Worm (Caenorhabditis elegans) whole organism, young adult: ENCODE results near the gene ugt-33.

Experiments
- Y53F4B.3 ChIP-seq: fragments of 200-800 bp; sonication (Bioruptor generic); IDR thresholded peaks from 2 replicates; pipeline ENCODE4 v1.3.6; 2022; ENCODE audit warnings: missing genetic modification reagents, missing genetic modification characterization, missing compliant biosample characterization
- Y53G8AR.9 ChIP-seq: fragments of 200-800 bp; sonication (Bioruptor generic); conservative IDR thresholded peaks from 2 replicates; pipeline ENCODE4 v1.3.6; 2022; ENCODE audit warnings: missing genetic modification reagents, missing genetic modification characterization, missing compliant biosample characterization
- Y56A3A.18 ChIP-seq: fragments of 200-800 bp; sonication (Bioruptor generic); IDR thresholded peaks from 2 replicates; pipeline ENCODE4 v1.3.6; 2022; ENCODE audit warnings: missing genetic modification reagents, missing genetic modification characterization, missing compliant biosample characterization
- Y67H2A.10 ChIP-seq: fragments of 200-800 bp; sonication (Bioruptor generic); conservative IDR thresholded peaks from 2 replicates; pipeline ENCODE4 v1.3.6; 2022; ENCODE audit warnings: missing genetic modification reagents, missing genetic modification characterization, missing compliant biosample characterization
- ZK185.1 ChIP-seq: sonication (generic microtip); optimal IDR thresholded peaks from 2 replicates; lab custom pipeline; 2016; ENCODE audit warnings: mild to moderate bottlenecking, missing genetic modification characterization, missing compliant biosample characterization; ENCODE audit not compliant: poor library complexity, severe bottlenecking
- akir-1 ChIP-seq: fragments of 200-800 bp; sonication (Bioruptor generic); optimal IDR thresholded peaks from 2 replicates; lab custom pipeline; 2018; ENCODE audit warnings: mild to moderate bottlenecking, missing genetic modification characterization, moderate library complexity, missing compliant biosample characterization
- ama-1 ChIP-seq, 3 experiments: fragments of 150-350 bp in 1 of 3; sonication (generic microtip) in 2 of 3; optimal IDR thresholded peaks; 2 replicates each; lab custom pipeline; 2014 to 2018; ENCODE audit warnings: missing biosample characterization in 2 of 3, missing genetic modification characterization in 2 of 3, missing genetic modification reagents in 2 of 3
- aptf-3 ChIP-seq: fragments of 200-800 bp; sonication (Bioruptor generic); IDR thresholded peaks from 2 replicates; pipeline ENCODE4 v1.3.6; 2022; ENCODE audit warnings: missing genetic modification characterization, missing compliant biosample characterization
- bed-1 ChIP-seq: fragments of 200-800 bp; sonication (Bioruptor generic); IDR thresholded peaks from 2 replicates; pipeline ENCODE4 v1.3.6; 2022; ENCODE audit warnings: missing genetic modification reagents, missing genetic modification characterization, missing compliant biosample characterization
- bed-2 ChIP-seq: fragments of 200-800 bp; sonication (Bioruptor generic); IDR thresholded peaks from 2 replicates; pipeline ENCODE4 v1.3.6; 2022; ENCODE audit warnings: missing genetic modification reagents, missing genetic modification characterization, missing compliant biosample characterization
- ceh-100 ChIP-seq: fragments of 200-800 bp; sonication (Bioruptor generic); IDR thresholded peaks from 2 replicates; pipeline ENCODE4 v1.3.6; 2022; ENCODE audit warnings: missing genetic modification reagents, missing genetic modification characterization, missing compliant biosample characterization
- ceh-27 ChIP-seq: fragments of 200-800 bp; sonication (Bioruptor generic); optimal IDR thresholded peaks from 2 replicates; lab custom pipeline; 2018; ENCODE audit warnings: mild to moderate bottlenecking, missing genetic modification characterization, moderate library complexity, missing compliant biosample characterization
- ceh-91 ChIP-seq: fragments of 200-800 bp; sonication (Bioruptor generic); IDR thresholded peaks from 2 replicates; pipeline ENCODE4 v1.3.6; 2022; ENCODE audit warnings: missing genetic modification reagents, missing genetic modification characterization, missing compliant biosample characterization
- chd-7 ChIP-seq: sonication (generic microtip); optimal IDR thresholded peaks from 2 replicates; lab custom pipeline; 2016; ENCODE audit warnings: mild to moderate bottlenecking, missing genetic modification characterization, moderate library complexity, missing compliant biosample characterization
- dox-1 ChIP-seq: fragments of 200-800 bp; sonication (Bioruptor generic); IDR thresholded peaks from 2 replicates; pipeline ENCODE4 v1.3.6; 2022; ENCODE audit warnings: missing genetic modification reagents, missing genetic modification characterization, missing compliant biosample characterization
- egl-18 ChIP-seq: fragments of 200-800 bp; sonication (Bioruptor generic); IDR thresholded peaks from 2 replicates; pipeline ENCODE4 v1.3.6; 2022; ENCODE audit warnings: missing genetic modification reagents, missing genetic modification characterization, missing compliant biosample characterization
- him-1 ChIP-seq: sonication (generic microtip); optimal IDR thresholded peaks from 2 replicates; lab custom pipeline; 2016; ENCODE audit warnings: missing genotype, missing genetic modification reagents, missing genetic modification characterization, missing compliant biosample characterization
- let-526 ChIP-seq: fragments of 200-800 bp; sonication (Bioruptor generic); IDR thresholded peaks from 2 replicates; pipeline ENCODE4 v1.3.6; 2022; ENCODE audit warnings: missing genetic modification reagents, missing genetic modification characterization, missing compliant biosample characterization
- lsl-1 ChIP-seq: fragments of 200-800 bp; sonication (Bioruptor generic); optimal IDR thresholded peaks from 2 replicates; lab custom pipeline; 2018; ENCODE audit warnings: mild to moderate bottlenecking, missing genetic modification characterization, moderate library complexity, missing compliant biosample characterization
- mel-28 ChIP-seq: sonication (generic microtip); optimal IDR thresholded peaks from 2 replicates; lab custom pipeline; 2016; ENCODE audit warnings: borderline replicate concordance, mild to moderate bottlenecking, missing genetic modification characterization, missing compliant biosample characterization
- nfya-1 ChIP-seq: sonication (generic microtip); optimal IDR thresholded peaks from 2 replicates; lab custom pipeline; 2017; ENCODE audit warnings: antibody characterized with exemption, missing compliant biosample characterization, missing genetic modification characterization, borderline replicate concordance; ENCODE audit not compliant: insufficient read depth
- pha-4 ChIP-seq: fragments of 150-350 bp; sonication (generic microtip); optimal IDR thresholded peaks from 2 replicates; lab custom pipeline; 2014; ENCODE audit warnings: missing biosample characterization, missing genetic modification reagents, missing genetic modification characterization
- somi-1 ChIP-seq: fragments of 200-800 bp; sonication (Bioruptor generic); optimal IDR thresholded peaks from 2 replicates; lab custom pipeline; 2018; ENCODE audit warnings: mild to moderate bottlenecking, missing genetic modification characterization, missing compliant biosample characterization
- xnd-1 ChIP-seq: sonication (generic microtip); optimal IDR thresholded peaks from 2 replicates; lab custom pipeline; 2016; ENCODE audit warnings: missing genotype, missing genetic modification reagents, missing genetic modification characterization, missing compliant biosample characterization

Gene ugt-33

DNA sequence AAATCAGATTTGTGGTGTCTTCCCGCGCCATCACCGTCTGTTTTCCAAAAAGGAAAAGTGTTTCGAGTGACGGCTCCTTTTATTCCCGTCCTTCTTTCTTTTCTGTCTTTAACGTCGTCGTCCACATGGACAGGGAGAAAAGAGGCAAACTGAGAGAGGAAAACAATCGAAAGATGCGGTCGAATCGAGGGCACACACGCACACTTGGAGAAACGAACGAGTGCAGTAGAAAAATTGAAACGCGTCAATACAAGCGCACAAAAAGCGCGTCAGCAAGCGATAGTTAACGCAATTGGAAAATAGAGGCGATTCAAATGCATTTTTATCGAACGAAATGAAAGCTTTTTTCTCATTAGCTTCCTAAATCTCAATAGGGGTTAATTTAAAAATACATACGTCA, 43.6 kb downstream of the ugt-33 start (continued):
- TF ChIP-seq egl-18 (GFP tag; lab: Robert Waterston, UW): no peak
- TF ChIP-seq somi-1: peak; percentile 78
- TF ChIP-seq Y53G8AR.9 (GFP tag; lab: Robert Waterston, UW): peak; percentile 81
- TF ChIP-seq pha-4: no peak
- no peak for TF ChIP-seq ceh-91 (GFP tag; lab: Robert Waterston, UW)
- TF ChIP-seq xnd-1 (tag; lab: Kevin White, UChicago): no peak
- no peak for TF ChIP-seq ama-1 (optimal IDR thresholded peaks at IDR 0.05; lab: Kevin White, UChicago)
- TF ChIP-seq ama-1 (GFP tag; optimal IDR thresholded peaks at IDR 0.05; lab: Kevin White, UChicago): no peak
- no peak for TF ChIP-seq mel-28
- TF ChIP-seq Y67H2A.10 (GFP tag; lab: Robert Waterston, UW): no peak

DNA sequence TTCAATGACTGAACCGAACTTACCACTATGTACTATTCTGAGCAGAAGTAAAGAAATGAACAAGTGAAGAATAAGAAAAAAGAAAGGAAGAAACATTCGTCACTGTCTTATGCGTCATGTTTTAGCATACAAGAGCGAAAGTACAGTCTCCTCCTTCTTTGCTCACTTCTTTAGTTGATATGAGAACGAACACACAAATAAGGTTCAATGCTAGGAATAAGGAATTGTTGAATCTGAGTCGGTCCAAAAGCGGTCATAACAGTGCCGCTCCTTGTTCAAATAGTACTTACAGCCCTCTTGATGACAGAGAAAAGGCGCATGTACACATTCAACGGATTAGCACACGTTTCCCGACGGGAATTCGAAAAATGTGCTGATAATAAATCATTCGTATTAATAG, 45.9 kb downstream of the ugt-33 start, which contains the start of gene F25D1.8:
Gene F25D1.8, plus strand, starts transcription at position 301 of the 400 bp plus-strand sequence.
- TF ChIP-seq aptf-3 (no peak), bed-2 (GFP tag; lab: Robert Waterston, UW) (no peak), ceh-27 (GFP tag; lab: Kevin White, UChicago) (no peak), akir-1 (GFP tag; lab: Kevin White, UChicago) (no peak), nfya-1 (tag; lab: Kevin White, UChicago) (no peak), dox-1 (GFP tag; lab: Robert Waterston, UW) (no peak), egl-18 (GFP tag; lab: Robert Waterston, UW) (no peak), lsl-1 (no peak), ZK185.1 (tag; lab: Kevin White, UChicago) (no peak), him-1 (tag; lab: Kevin White, UChicago) (no peak), Y53G8AR.9 (GFP tag; lab: Robert Waterston, UW) (no peak), Y53F4B.3 (no peak), mel-28 (no peak)
- TF ChIP-seq, all 124 proteins: peak for 0

DNA sequence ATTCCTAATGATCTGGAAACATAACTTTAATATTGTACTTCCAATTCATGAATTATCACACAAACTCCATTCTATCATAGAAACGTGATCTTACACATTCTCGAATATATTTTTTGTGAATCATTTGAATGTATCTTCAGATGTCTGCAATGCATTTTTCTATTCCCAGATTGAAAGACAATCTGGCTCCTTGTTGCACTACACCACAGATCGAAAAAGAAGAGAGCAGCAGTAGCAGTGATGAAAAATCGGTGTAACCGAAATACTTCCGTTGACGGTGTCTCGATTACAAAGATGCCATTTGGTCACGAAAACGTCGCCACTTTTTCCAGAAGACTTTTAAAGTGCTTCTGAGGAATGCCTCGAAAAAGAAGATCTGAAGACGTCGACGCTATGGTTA, 46.8 kb downstream of the ugt-33 start, which contains the start of gene degt-1:
Gene degt-1, plus strand, starts transcription at position 301 of the 400 bp plus-strand sequence.
- TF ChIP-seq bed-1: no peak
- TF ChIP-seq Y56A3A.18: no peak
- no peak for TF ChIP-seq chd-7 (tag; lab: Kevin White, UChicago)
- no peak for TF ChIP-seq let-526 (GFP tag; lab: Robert Waterston, UW)
- TF ChIP-seq ceh-100: no peak
- TF ChIP-seq, all 124 proteins: peak for 0
